Fruit fly (Drosophila melanogaster) whole organism, wandering third instar larva: ENCODE data around the gene Gmd.
A peak's percentile ranks its signal among the peaks of the same experiment; 100 is the strongest.

Source experiments
- Abd-B ChIP-seq: fragments of >200 bp; optimal IDR thresholded peaks from 2 replicates; lab custom pipeline; 2017; ENCODE audit warnings: missing biosample characterization, missing genetic modification characterization
- CG32264 ChIP-seq: fragments of 200-800 bp; sonication (Bioruptor generic); optimal IDR thresholded peaks from 2 replicates; lab custom pipeline; 2016; ENCODE audit warnings: missing biosample characterization, missing genetic modification characterization
- CG9705 ChIP-seq: fragments of 200-800 bp; sonication (Bioruptor generic); optimal IDR thresholded peaks from 2 replicates; lab custom pipeline; 2018; ENCODE audit warnings: missing biosample characterization, mild to moderate bottlenecking, missing genetic modification characterization
- CrebA ChIP-seq: fragments of 200-800 bp; sonication (Bioruptor generic); optimal IDR thresholded peaks from 2 replicates; lab custom pipeline; 2016; ENCODE audit warnings: missing biosample characterization, mild to moderate bottlenecking, missing genetic modification characterization, borderline replicate concordance
- Dif ChIP-seq: fragments of 200-275, 200-300 bp; sonication (Bioruptor generic); optimal IDR thresholded peaks from 2 replicates; lab custom pipeline; 2018; ENCODE audit warnings: missing biosample characterization, missing genetic modification characterization; ENCODE audit not compliant: partially characterized antibody
- GATAd ChIP-seq: sonication (Bioruptor generic); optimal IDR thresholded peaks from 2 replicates; lab custom pipeline; 2016; ENCODE audit warnings: missing biosample characterization, missing genetic modification characterization
- HLH106 ChIP-seq: fragments of 200-800 bp; optimal IDR thresholded peaks from 3 replicates; lab custom pipeline; 2019; ENCODE audit warnings: missing biosample characterization, mild to moderate bottlenecking, missing genetic modification characterization, moderate library complexity
- Hnf4 ChIP-seq: fragments of 200-800 bp; sonication (Bioruptor generic); optimal IDR thresholded peaks from 2 replicates; lab custom pipeline; 2016; ENCODE audit warnings: missing biosample characterization, mild to moderate bottlenecking, missing genetic modification characterization
- Hr83 ChIP-seq: fragments of 200-300 bp; sonication (Bioruptor generic); optimal IDR thresholded peaks from 2 replicates; lab custom pipeline; 2016; ENCODE audit warnings: missing biosample characterization, mild to moderate bottlenecking, missing genetic modification characterization, moderate library complexity; ENCODE audit not compliant: poor library complexity, severe bottlenecking
- Jra ChIP-seq: sonication (Bioruptor generic); optimal IDR thresholded peaks from 2 replicates; lab custom pipeline; 2016; ENCODE audit warnings: missing biosample characterization, missing genetic modification characterization
- Mio ChIP-seq: sonication (Bioruptor generic); optimal IDR thresholded peaks from 2 replicates; lab custom pipeline; 2016; ENCODE audit warnings: missing biosample characterization, missing genetic modification characterization
- Myc ChIP-seq: fragments of >200 bp; optimal IDR thresholded peaks from 2 replicates; lab custom pipeline; 2017
- N ChIP-seq: fragments of >200 bp; optimal IDR thresholded peaks from 2 replicates; lab custom pipeline; 2018; ENCODE audit warnings: missing biosample characterization, missing external identifiers, missing genetic modification characterization
- OdsH ChIP-seq: fragments of 200-800 bp; sonication (Bioruptor generic); optimal IDR thresholded peaks from 2 replicates; lab custom pipeline; 2016; ENCODE audit warnings: missing biosample characterization, mild to moderate bottlenecking, missing genetic modification characterization
- Rel ChIP-seq, 2 experiments: fragments of 200-800 bp; sonication (Bioruptor generic) in 1 of 2; optimal IDR thresholded peaks; 2 replicates in 1 of 2; 3 replicates in 1 of 2; lab custom pipeline; 2016 to 2019; ENCODE audit warnings: mild to moderate bottlenecking in 2 of 2, missing biosample characterization in 2 of 2, missing genetic modification characterization in 2 of 2, moderate library complexity in 1 of 2
- Sp1 ChIP-seq: fragments of 200-800 bp; sonication (Bioruptor generic); optimal IDR thresholded peaks from 3 replicates; lab custom pipeline; 2019; ENCODE audit warnings: missing biosample characterization, mild to moderate bottlenecking, missing genetic modification characterization, moderate library complexity
- Vsx2 ChIP-seq: fragments of 200-300, 225-300 bp; sonication (Bioruptor generic); optimal IDR thresholded peaks from 2 replicates; lab custom pipeline; 2018; ENCODE audit warnings: missing biosample characterization, missing genetic modification characterization; ENCODE audit not compliant: partially characterized antibody
- br ChIP-seq: fragments of 200-800 bp; sonication (Bioruptor generic); optimal IDR thresholded peaks from 2 replicates; lab custom pipeline; 2016; ENCODE audit warnings: missing biosample characterization, missing genetic modification characterization
- brk ChIP-seq: fragments of 200-800 bp; sonication (Bioruptor generic); optimal IDR thresholded peaks from 2 replicates; lab custom pipeline; 2016; ENCODE audit warnings: missing biosample characterization, mild to moderate bottlenecking, missing genetic modification characterization
- dl ChIP-seq, 2 experiments: fragments of 175-275, 200-275 bp in 1 of 2; fragments of 200-275 bp in 1 of 2; sonication (Bioruptor generic); optimal IDR thresholded peaks; lab custom pipeline; 2018; ENCODE audit warnings: mild to moderate bottlenecking in 2 of 2, missing biosample characterization in 2 of 2, missing genetic modification characterization in 2 of 2, moderate library complexity in 2 of 2; ENCODE audit not compliant: partially characterized antibody in 2 of 2, insufficient read depth in 1 of 2
- dmrt93B ChIP-seq: fragments of 200-800 bp; sonication (Bioruptor generic); optimal IDR thresholded peaks from 2 replicates; lab custom pipeline; 2018; ENCODE audit warnings: missing biosample characterization, mild to moderate bottlenecking, missing genetic modification characterization
- dsf ChIP-seq: sonication (Bioruptor generic); optimal IDR thresholded peaks from 2 replicates; lab custom pipeline; 2016; ENCODE audit warnings: missing biosample characterization, missing genetic modification characterization, borderline replicate concordance
- ey ChIP-seq: fragments of 200-800 bp; sonication (Bioruptor generic); optimal IDR thresholded peaks from 2 replicates; lab custom pipeline; 2016; ENCODE audit warnings: missing biosample characterization, missing genetic modification characterization
- foxo ChIP-seq, 2 experiments: fragments of 200-800 bp; sonication (Bioruptor generic); optimal IDR thresholded peaks; 2 replicates in 1 of 2; 3 replicates in 1 of 2; lab custom pipeline; 2016 to 2017; ENCODE audit warnings: missing biosample characterization in 2 of 2, missing genetic modification characterization in 2 of 2
- fru ChIP-seq: fragments of 200-800 bp; sonication (Bioruptor generic); optimal IDR thresholded peaks from 3 replicates; lab custom pipeline; 2016; ENCODE audit warnings: missing biosample characterization, mild to moderate bottlenecking, missing genetic modification characterization
- h ChIP-seq: fragments of 200-800 bp; sonication (Bioruptor generic); optimal IDR thresholded peaks from 3 replicates; lab custom pipeline; 2016; ENCODE audit warnings: missing biosample characterization, mild to moderate bottlenecking, missing genetic modification characterization
- jim ChIP-seq: fragments of 175-275, 200-325 bp; sonication (Bioruptor generic); optimal IDR thresholded peaks from 2 replicates; lab custom pipeline; 2016; ENCODE audit warnings: missing biosample characterization, mild to moderate bottlenecking, missing genetic modification characterization
- lola ChIP-seq: fragments of >200 bp; optimal IDR thresholded peaks from 2 replicates; lab custom pipeline; 2017; ENCODE audit warnings: missing biosample characterization, missing genetic modification characterization
- pan ChIP-seq: fragments of >200 bp; optimal IDR thresholded peaks from 2 replicates; lab custom pipeline; 2017
- psq ChIP-seq: fragments of 200-800 bp; sonication (Bioruptor generic); optimal IDR thresholded peaks from 3 replicates; lab custom pipeline; 2017; ENCODE audit warnings: missing biosample characterization, mild to moderate bottlenecking, missing genetic modification characterization, moderate library complexity
- rgr ChIP-seq: fragments of 200-800 bp; sonication (Bioruptor generic); optimal IDR thresholded peaks from 3 replicates; lab custom pipeline; 2016; ENCODE audit warnings: missing biosample characterization, mild to moderate bottlenecking, missing genetic modification characterization
- sage ChIP-seq: fragments of 200-800 bp; sonication (Bioruptor generic); optimal IDR thresholded peaks from 2 replicates; lab custom pipeline; 2016; ENCODE audit warnings: missing biosample characterization, mild to moderate bottlenecking, missing genetic modification characterization
- sv ChIP-seq: fragments of 200-800 bp; sonication (Bioruptor generic); optimal IDR thresholded peaks from 3 replicates; lab custom pipeline; 2016; ENCODE audit warnings: missing biosample characterization, missing genetic modification characterization
- tai ChIP-seq: sonication (Bioruptor generic); optimal IDR thresholded peaks from 2 replicates; lab custom pipeline; 2016; ENCODE audit warnings: missing biosample characterization, missing genetic modification characterization
- usp ChIP-seq: fragments of >200 bp; optimal IDR thresholded peaks from 2 replicates; lab custom pipeline; 2017; ENCODE audit warnings: missing biosample characterization, missing genetic modification characterization
- woc ChIP-seq: sonication (Bioruptor generic); optimal IDR thresholded peaks from 2 replicates; lab custom pipeline; 2016; ENCODE audit warnings: missing biosample characterization, mild to moderate bottlenecking, missing genetic modification characterization

Gene Gmd

DNA sequence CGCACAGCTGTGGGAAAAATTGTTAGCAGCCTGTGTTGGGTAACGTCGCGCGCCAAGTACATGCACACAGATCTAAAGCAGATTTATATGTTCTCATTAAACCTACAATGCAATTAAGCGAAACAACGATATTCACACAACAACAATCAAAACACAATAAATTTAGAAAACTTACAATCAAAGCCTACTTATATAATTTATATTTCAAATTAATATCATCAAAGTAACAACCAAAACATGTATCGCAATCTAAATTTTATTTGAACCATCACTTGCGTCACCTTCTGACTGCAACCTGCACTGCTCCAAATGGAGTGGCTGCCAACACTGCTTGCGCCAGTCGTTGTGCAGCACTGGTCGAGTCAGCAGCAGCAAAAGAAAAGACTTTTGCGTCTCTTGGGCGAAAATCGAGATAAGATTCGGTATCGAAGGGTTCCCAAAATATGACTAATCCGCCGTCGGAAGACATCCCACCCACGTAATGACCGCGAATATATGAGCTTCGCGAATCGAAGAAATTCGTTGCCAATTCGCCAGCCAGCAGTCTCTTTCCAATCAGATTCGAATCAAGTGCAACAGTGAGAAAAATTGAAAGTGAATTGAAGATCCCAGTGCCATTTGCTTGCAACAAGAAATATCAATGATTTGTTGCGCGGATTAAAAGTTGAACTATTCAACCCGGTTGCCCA lies 4.6 kb upstream of the Gmd start, which contains the start of the genes CG8892 and CG34126:
CG8892 (minus strand) TSS at position 315 of the 689 bp plus-strand sequence.
CG34126 (plus strand) TSS at position 337 of the 689 bp plus-strand sequence.
- peak; percentile 62 for TF ChIP-seq Myc (lab: Kevin White, UChicago)
- peak; percentile 98 for TF ChIP-seq rgr (GFP tag; lab: Kevin White, UChicago)
- TF ChIP-seq Sp1 (GFP tag; lab: Kevin White, UChicago), result peak; percentile 97
- peak; percentile 98 for TF ChIP-seq fru (GFP tag; lab: Kevin White, UChicago)
- TF ChIP-seq br (GFP tag; lab: Kevin White, UChicago), result peak; percentile 98
- TF ChIP-seq pan (lab: Kevin White, UChicago), result no peak
- peak; percentile 99 for TF ChIP-seq dmrt93B (GFP tag; lab: Kevin White, UChicago)
- TF ChIP-seq OdsH, result peak; percentile 97
- peak; percentile 97 for TF ChIP-seq Jra
- TF ChIP-seq N, result no peak
- peak; percentile 97 for TF ChIP-seq Hr83 (GFP tag; lab: Kevin White, UChicago)
- peak; percentile 91 for TF ChIP-seq sage
- no peak for TF ChIP-seq Dif (GFP tag; lab: Kevin White, UChicago)
- no peak for TF ChIP-seq CrebA (GFP tag; lab: Kevin White, UChicago)
- no peak for TF ChIP-seq dl (GFP tag; optimal IDR thresholded peaks at IDR 0.05; lab: Kevin White, UChicago; ENCODE audit: insufficient read depth in 1 of 2, partially characterized antibody in 2 of 2)
- peak; percentile 98 for TF ChIP-seq CG9705 (GFP tag; lab: Kevin White, UChicago)
- no peak for TF ChIP-seq Vsx2
- TF ChIP-seq Rel (GFP tag; optimal IDR thresholded peaks at IDR 0.05; lab: Kevin White, UChicago), result peak; percentile 89
- TF ChIP-seq Rel (tag; optimal IDR thresholded peaks at IDR 0.05; lab: Kevin White, UChicago), result peak; percentile 87
- TF ChIP-seq foxo (GFP tag; optimal IDR thresholded peaks at IDR 0.05; lab: Kevin White, UChicago), result peak; percentile 91 to 99
- peak; percentile 98 for TF ChIP-seq woc (GFP tag; lab: Kevin White, UChicago)
- peak; percentile 98 for TF ChIP-seq h (GFP tag; lab: Kevin White, UChicago)
- TF ChIP-seq ey, result peak; percentile 97
- peak; percentile 99 for TF ChIP-seq HLH106 (tag; lab: Kevin White, UChicago)
- peak; percentile 98 for TF ChIP-seq Hnf4
- peak; percentile 94 for TF ChIP-seq GATAd (GFP tag; lab: Kevin White, UChicago)
- no peak for TF ChIP-seq tai (GFP tag; lab: Kevin White, UChicago)
- no peak for TF ChIP-seq usp (GFP tag; lab: Kevin White, UChicago)
- no peak for TF ChIP-seq Abd-B
- peak; percentile 97 for TF ChIP-seq psq (GFP tag; lab: Kevin White, UChicago)
- peak; percentile 95 for TF ChIP-seq brk
- TF ChIP-seq dsf, result peak; percentile 95
- peak; percentile 93 for TF ChIP-seq CG32264 (GFP tag; lab: Kevin White, UChicago)
- peak; percentile 92 for TF ChIP-seq Mio
- peak; percentile 93 for TF ChIP-seq jim
- peak; percentile 99 for TF ChIP-seq sv

DNA sequence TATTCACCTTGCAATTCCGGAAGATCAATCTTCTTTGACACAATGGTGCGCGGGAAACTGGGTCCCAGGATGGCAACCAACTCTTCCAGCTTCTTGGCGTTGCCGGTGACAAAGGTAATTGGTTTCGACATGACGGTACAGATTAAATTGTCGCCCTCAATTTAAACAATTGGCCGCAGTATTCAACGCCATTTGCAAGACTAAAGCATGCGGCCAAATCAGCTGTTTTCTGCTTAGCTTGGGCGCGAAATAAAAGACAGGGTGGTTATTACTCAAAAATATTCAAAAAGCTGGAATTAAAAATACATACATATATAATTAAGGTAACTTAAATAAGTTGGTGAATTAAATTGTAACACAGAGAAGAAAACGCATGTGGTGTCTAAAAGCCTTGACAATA lies 2.3 kb upstream of the Gmd start, which contains the start of gene CG8891:
CG8891 (minus strand) TSS at position 242 of the 400 bp plus-strand sequence.
- TF ChIP-seq dl (GFP tag; optimal IDR thresholded peaks at IDR 0.05; lab: Kevin White, UChicago; ENCODE audit: insufficient read depth in 1 of 2, partially characterized antibody in 2 of 2), result no peak
- TF ChIP-seq N, result no peak
- no peak for TF ChIP-seq Abd-B
- TF ChIP-seq Sp1 (GFP tag; lab: Kevin White, UChicago), result no peak
- no peak for TF ChIP-seq br (GFP tag; lab: Kevin White, UChicago)
- no peak for TF ChIP-seq CG32264 (GFP tag; lab: Kevin White, UChicago)

DNA sequence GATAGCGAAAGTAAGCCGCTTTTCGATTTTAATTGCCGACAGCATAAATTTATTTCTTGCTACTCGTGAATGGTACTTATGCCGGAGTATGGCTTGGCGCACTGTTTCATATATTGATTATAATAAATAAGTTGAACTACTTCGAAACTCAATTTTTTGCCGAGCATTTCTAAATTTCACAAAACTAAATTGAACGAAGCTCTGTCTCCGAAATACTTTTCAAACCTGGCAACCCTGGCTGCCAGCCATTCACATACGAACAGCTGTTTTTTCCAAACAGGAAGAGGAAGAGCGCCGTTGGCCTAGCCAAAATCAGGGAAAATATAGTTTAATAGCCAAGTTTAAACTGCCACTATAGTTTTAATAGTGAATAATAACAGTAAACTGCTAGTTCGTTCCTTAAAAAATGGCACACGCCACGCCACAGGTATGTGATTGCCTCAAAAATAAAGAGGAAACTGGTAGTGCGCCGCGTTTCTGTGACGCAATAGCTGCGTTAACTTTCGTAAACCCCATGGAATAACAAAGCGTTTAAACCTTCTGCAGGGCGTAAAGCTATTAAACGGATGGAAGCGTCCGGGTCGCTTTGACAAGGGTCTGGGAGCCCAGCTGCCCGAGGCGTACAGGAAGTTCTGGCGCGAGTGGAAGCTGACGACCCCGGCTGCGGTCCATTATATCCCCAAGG lies 3.0 kb downstream of the Gmd start, which contains the start of gene mRpL28:
mRpL28 (plus strand) TSS at position 246 of the 685 bp plus-strand sequence.
- TF ChIP-seq CG32264 (GFP tag; lab: Kevin White, UChicago) (no peak), Hnf4 (no peak), sv (no peak), ey (peak; percentile 26), lola (no peak), Jra (no peak), psq (GFP tag; lab: Kevin White, UChicago) (peak; percentile 2), OdsH (no peak), pan (lab: Kevin White, UChicago) (no peak), dl (GFP tag; optimal IDR thresholded peaks at IDR 0.05; lab: Kevin White, UChicago; ENCODE audit: insufficient read depth in 1 of 2, partially characterized antibody in 2 of 2) (no peak), HLH106 (tag; lab: Kevin White, UChicago) (peak; percentile 15), Hr83 (GFP tag; lab: Kevin White, UChicago) (peak; percentile 16), Vsx2 (no peak), dsf (no peak), brk (no peak), CG9705 (GFP tag; lab: Kevin White, UChicago) (no peak), tai (GFP tag; lab: Kevin White, UChicago) (no peak), Rel (GFP tag; optimal IDR thresholded peaks at IDR 0.05; lab: Kevin White, UChicago) (no peak), Rel (tag; optimal IDR thresholded peaks at IDR 0.05; lab: Kevin White, UChicago) (peak; percentile 88), usp (GFP tag; lab: Kevin White, UChicago) (no peak), Mio (no peak), fru (GFP tag; lab: Kevin White, UChicago) (no peak)
